Worm (Caenorhabditis elegans) whole organism, dauer: Measurements from ENCODE around the gene ftn-1.

Experiments
- unc-62 ChIP-seq: sonication (generic microtip); optimal IDR thresholded peaks from 2 replicates; lab custom pipeline; 2017; ENCODE audit warnings: missing biosample characterization, missing genetic modification reagents, missing genetic modification characterization

Gene ftn-1

DNA sequence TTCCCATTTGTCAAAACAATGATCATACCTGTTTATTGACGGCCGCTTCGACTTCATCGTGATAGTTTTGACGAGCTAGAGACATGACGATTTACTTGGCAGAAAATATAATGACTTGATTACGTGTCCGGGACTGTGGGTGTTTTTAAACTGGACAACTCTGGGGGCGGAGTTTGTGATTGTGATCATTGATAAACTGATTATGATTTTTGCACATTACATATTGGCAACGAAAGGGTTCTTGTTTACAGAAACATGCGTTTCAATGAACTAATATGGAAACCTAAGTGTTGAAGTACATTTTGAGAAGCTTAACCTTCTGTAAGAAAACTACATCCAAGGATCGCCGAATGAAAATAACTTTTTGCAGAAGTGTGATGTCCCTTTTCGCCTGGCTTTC is at the start of gene ftn-1:
ftn-1 (minus strand) TSS at position 101 of the 400 bp plus-strand sequence.
- no peak for TF ChIP-seq unc-62

DNA sequence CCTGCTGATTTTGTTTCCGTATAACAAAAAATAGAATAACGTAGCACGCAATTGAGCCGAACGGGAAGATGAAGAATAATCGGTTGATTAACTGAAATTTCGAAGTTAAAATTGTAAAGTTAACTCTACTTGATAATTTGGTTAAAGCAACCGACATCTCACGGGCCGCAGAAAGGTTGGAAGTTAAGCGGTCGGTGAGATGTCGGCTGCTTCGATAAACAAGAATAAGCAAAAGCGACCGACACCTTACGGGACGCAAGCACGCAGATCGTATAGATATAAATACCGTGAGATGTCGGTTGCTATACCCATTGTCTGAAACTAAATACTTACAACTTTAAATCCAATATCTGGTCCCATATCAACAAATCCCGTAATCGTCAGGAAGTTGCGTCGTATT is 47.8 kb upstream of the ftn-1 start:
- no peak for TF ChIP-seq unc-62

DNA sequence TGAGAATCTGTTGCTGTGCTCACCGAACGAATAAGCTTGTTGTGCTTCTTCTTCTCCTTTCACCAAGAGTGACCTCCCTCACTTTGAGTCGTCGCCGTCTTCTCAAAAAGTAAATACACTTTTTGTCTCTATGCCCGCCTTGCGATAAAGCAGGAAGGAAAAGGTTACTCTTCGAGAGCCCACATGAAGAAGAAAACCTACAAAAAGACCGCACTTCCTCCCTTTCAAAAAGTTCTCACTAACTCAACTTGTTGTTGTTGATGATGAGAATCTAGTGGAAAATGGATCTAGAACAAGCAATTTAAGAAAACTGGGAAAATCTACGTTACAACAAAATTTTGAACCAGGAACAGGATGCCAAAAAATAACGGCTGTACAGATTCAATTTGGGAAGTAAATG is 43.1 kb upstream of the ftn-1 start, which contains the start of gene C50E3.6:
C50E3.6 (minus strand) TSS at position 101 of the 400 bp plus-strand sequence.
- no peak for TF ChIP-seq unc-62

DNA sequence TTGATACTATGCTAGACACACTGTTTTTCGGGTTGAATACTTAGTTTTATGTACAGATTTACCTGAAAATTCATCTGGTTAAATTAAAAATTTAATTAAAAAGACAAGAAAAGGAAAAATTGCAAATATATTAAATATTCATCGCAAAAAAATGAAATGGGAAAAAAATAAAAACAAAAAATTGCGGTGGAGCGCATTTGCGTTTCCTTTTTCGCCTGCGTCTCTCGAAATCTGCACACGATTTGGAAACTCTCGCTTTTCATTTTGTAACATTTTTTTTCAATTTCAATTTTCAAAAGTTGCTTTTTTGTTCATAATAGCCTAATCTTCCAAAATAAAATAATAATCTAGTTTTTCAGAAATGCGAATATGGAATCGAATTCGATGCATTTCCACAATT is 40.3 kb upstream of the ftn-1 start, which contains the start of the genes F19F10.11 and C50E3.5:
F19F10.11 (minus strand) TSS at position 68 of the 400 bp plus-strand sequence.
C50E3.5 (plus strand) TSS at position 360 of the 400 bp plus-strand sequence.
- no peak for TF ChIP-seq unc-62

DNA sequence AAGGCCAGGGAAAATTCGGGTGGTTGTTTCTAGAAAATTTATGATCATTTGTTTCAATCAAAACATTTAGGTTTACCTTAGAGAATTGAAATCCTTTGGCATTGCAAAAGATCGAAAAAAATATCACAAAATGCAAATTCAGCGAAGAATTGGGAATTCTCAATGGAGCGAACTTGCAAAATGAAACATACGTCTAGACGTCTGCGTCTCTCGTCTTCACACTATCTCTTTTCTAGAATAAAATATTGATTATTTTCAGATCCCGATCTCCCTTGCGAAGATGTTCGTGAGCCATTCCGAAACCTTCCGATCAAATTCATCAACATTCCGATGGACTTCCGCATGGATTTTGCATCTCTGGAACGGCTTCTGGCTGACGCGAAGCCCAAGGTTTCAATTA is 33.0 kb upstream of the ftn-1 start, which contains the start of gene ets-6:
ets-6 (minus strand) TSS at position 169 of the 400 bp plus-strand sequence.
- TF ChIP-seq unc-62, result no peak

DNA sequence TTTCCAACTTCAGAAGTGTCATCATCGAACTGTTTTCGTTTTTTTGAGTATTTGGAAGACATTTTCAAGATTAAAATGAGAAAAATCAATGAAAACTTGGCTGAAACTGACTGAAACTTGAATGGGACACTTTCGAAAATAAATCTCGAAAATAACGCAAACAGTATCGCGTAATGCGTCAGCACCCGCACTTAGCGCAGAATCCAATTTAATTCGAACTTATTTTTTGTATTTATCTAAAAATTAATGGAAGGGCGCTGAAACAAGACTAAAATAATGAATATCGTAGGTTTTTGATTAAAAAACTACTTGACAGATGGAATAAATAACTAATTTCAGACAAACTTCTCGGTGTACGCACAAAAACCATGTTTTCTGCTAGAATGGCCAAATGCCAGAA is 28.2 kb upstream of the ftn-1 start, which contains the start of the genes snu-66 and ints-9:
snu-66 (minus strand) TSS at position 108 of the 400 bp plus-strand sequence.
ints-9 (plus strand) TSS at position 240 of the 400 bp plus-strand sequence.
- TF ChIP-seq unc-62, result no peak

ce11 chrV:7570955-7571354 is 23.6 kb upstream of the ftn-1 start, which contains the start of gene F19F10.14:
Gene F19F10.14 (minus strand): TSS chrV:7571055.
- TF ChIP-seq unc-62, result no peak

ce11 chrV:7570290-7570689 is 22.9 kb upstream of the ftn-1 start, which contains the start of gene clec-212:
Gene clec-212 (minus strand): TSS chrV:7570390.
- TF ChIP-seq unc-62, result no peak

DNA sequence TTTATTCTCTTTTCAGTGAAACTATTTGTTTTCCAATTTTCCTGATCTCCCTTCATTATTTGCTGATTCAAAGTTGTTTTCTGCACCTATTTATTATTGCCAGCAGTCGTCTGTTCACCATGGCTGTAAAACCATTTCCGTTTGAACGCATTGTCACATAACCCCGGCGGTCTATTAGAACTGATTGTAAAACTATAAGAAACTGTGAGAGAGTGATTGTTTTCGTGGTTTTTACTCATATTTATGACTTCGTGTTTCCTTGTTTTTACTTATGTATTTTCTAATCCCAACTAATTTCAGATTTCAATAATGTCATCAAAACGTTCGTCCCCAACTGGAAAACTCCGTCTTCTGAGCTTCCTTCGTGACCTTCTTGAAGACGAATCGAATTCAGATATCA is 15.6 kb upstream of the ftn-1 start, which contains the start of gene F19F10.1:
F19F10.1 (plus strand) TSS at position 301 of the 400 bp plus-strand sequence.
- TF ChIP-seq unc-62, result no peak

DNA sequence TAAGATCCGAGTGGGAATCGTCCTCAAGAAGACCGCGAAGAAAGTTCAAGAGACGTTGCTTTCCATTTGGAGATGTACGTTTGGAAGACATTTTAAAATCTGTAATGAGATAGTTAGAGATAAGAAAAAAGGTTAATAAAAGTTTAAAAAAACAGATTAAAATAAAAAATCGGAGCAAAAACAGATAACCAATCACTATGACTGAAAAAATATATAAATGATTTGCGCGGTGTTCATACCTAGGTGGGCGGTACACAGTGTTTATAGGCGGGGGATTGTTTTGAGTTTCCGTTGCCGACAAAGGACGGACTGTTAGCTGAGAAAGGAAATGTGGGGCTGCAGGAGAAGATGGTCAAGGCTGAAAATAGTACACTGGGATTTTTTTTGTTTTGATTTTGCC is 11.3 kb upstream of the ftn-1 start, which contains the start of gene ets-7:
ets-7 (minus strand) TSS at position 101 of the 400 bp plus-strand sequence.
- no peak for TF ChIP-seq unc-62

DNA sequence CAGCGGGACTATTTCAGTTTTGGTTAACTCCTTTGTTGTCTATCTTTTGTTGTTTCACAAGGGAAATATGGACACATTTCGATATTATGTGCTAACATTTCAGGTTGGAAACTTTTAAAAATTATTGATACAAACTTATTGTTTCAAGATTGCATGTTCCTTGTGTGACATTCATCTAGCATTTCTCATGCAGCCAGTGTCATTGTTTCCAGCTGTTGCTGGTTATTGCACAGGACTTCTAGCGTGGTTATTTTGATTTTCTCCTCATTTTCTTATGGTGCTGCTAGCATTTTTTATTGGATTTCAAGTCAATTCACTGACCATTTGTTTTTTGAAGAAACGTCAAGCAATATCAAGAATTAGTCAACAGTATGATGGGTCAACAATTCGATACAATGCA is 8.5 kb upstream of the ftn-1 start:
- TF ChIP-seq unc-62, result no peak

- no peak for TF ChIP-seq unc-62
Observed at ce11 chrV:7553873-7554362, 6.5 kb upstream of the ftn-1 start, which contains the start of gene ttr-10. Gene ttr-10 (minus strand): TSS chrV:7553923.

- TF ChIP-seq unc-62, result no peak
Observed at ce11 chrV:7551821-7552220, 4.4 kb upstream of the ftn-1 start, which contains the start of gene F19F10.3. Gene F19F10.3 (plus strand): TSS chrV:7552121.

ce11 chrV:7548017-7548416 is 638 bp upstream of the ftn-1 start:
- no peak for TF ChIP-seq unc-62

- TF ChIP-seq unc-62, result no peak
Observed at ce11 chrV:7545187-7545586, 2.2 kb downstream of the ftn-1 start, which contains the start of the genes C54F6.19 and nhx-3. Gene C54F6.19 (plus strand): TSS chrV:7545487. Gene nhx-3 (minus strand): TSS chrV:7545523.

ce11 chrV:7543728-7544127 is 3.7 kb downstream of the ftn-1 start:
- no peak for TF ChIP-seq unc-62

- TF ChIP-seq unc-62, result no peak
Observed at ce11 chrV:7539015-7539414, 8.4 kb downstream of the ftn-1 start, which contains the start of gene srh-268. Gene srh-268 (plus strand): TSS chrV:7539315.

- TF ChIP-seq unc-62, result no peak
Observed at ce11 chrV:7538018-7538417, 9.4 kb downstream of the ftn-1 start, which contains the start of gene C54F6.12. Gene C54F6.12 (minus strand): TSS chrV:7538118.
